Fruit fly (Drosophila melanogaster) whole organism, prepupa: ENCODE results near the gene Rim2.

Experiments used
- CG11294 ChIP-seq: fragments of 200-800 bp; sonication (Bioruptor generic); IDR thresholded peaks from 2 replicates; pipeline ENCODE4 v1.3.6; 2022; ENCODE audit warnings: missing biosample characterization, missing genetic modification characterization
- CG11762 ChIP-seq: fragments of 200-800 bp; sonication (Bioruptor generic); optimal IDR thresholded peaks from 3 replicates; lab custom pipeline; 2016; ENCODE audit warnings: missing biosample characterization, missing genetic modification characterization; ENCODE audit not compliant: insufficient read depth
- CG1621 ChIP-seq: fragments of 200-800 bp; sonication (Bioruptor generic); optimal IDR thresholded peaks from 3 replicates; lab custom pipeline; 2018; ENCODE audit warnings: missing biosample characterization, mild to moderate bottlenecking, missing genetic modification characterization
- CG16779 ChIP-seq: fragments of 200-800 bp; sonication (Bioruptor generic); optimal IDR thresholded peaks from 3 replicates; lab custom pipeline; 2017; ENCODE audit warnings: missing biosample characterization, mild to moderate bottlenecking, missing genetic modification characterization
- CG31627 ChIP-seq: fragments of 200-800 bp; sonication (Bioruptor generic); optimal IDR thresholded peaks from 3 replicates; lab custom pipeline; 2016; ENCODE audit warnings: missing biosample characterization, missing genetic modification characterization
- CG32006 ChIP-seq: fragments of 200-800 bp; sonication (Bioruptor generic); optimal IDR thresholded peaks from 3 replicates; lab custom pipeline; 2017; ENCODE audit warnings: missing biosample characterization, mild to moderate bottlenecking, missing genetic modification characterization
- CG34406 ChIP-seq: fragments of 200-800 bp; sonication (Bioruptor generic); optimal IDR thresholded peaks from 3 replicates; lab custom pipeline; 2016; ENCODE audit warnings: missing biosample characterization, missing genetic modification characterization
- CG3919 ChIP-seq: fragments of 200-800 bp; sonication (Bioruptor generic); optimal IDR thresholded peaks from 3 replicates; lab custom pipeline; 2016; ENCODE audit warnings: missing biosample characterization, missing genetic modification characterization
- CG4318 ChIP-seq: fragments of 200-800 bp; sonication (Bioruptor generic); optimal IDR thresholded peaks from 3 replicates; lab custom pipeline; 2017; ENCODE audit warnings: missing biosample characterization, mild to moderate bottlenecking, missing genetic modification characterization
- CG6163 ChIP-seq: fragments of 200-800 bp; sonication (Bioruptor generic); IDR thresholded peaks from 3 replicates; pipeline ENCODE4 v1.3.6; 2022; ENCODE audit warnings: missing biosample characterization, missing genetic modification characterization
- CG6792 ChIP-seq: fragments of 200-800 bp; sonication (Bioruptor generic); optimal IDR thresholded peaks from 3 replicates; lab custom pipeline; 2016; ENCODE audit warnings: missing biosample characterization, missing genetic modification characterization
- CG6854 ChIP-seq: fragments of 200-800 bp; sonication (Bioruptor generic); optimal IDR thresholded peaks from 2 replicates; lab custom pipeline; 2017; ENCODE audit warnings: missing biosample characterization, mild to moderate bottlenecking, missing genetic modification characterization
- CG8632 ChIP-seq: fragments of 200-800 bp; sonication (Bioruptor generic); optimal IDR thresholded peaks from 3 replicates; lab custom pipeline; 2016; ENCODE audit warnings: missing biosample characterization, missing genetic modification characterization
- CG9139 ChIP-seq: fragments of 200-800 bp; sonication (Bioruptor generic); optimal IDR thresholded peaks from 3 replicates; lab custom pipeline; 2017; ENCODE audit warnings: missing biosample characterization, mild to moderate bottlenecking, missing genetic modification characterization
- Eip78C ChIP-seq: fragments of 200-800 bp; sonication (Bioruptor generic); peaks from one replicate; lab custom pipeline; 2016; ENCODE audit warnings: missing biosample characterization, missing genetic modification characterization
- Eip93F ChIP-seq: fragments of 200-800 bp; sonication (Bioruptor generic); optimal IDR thresholded peaks from 2 replicates; lab custom pipeline; 2016; ENCODE audit warnings: missing biosample characterization, mild to moderate bottlenecking, missing genetic modification characterization
- Ets21C ChIP-seq: fragments of 200-800 bp; sonication (Bioruptor generic); optimal IDR thresholded peaks from 3 replicates; lab custom pipeline; 2016; ENCODE audit warnings: missing biosample characterization, missing genetic modification characterization
- Ets96B ChIP-seq: fragments of 200-800 bp; optimal IDR thresholded peaks from 2 replicates; lab custom pipeline; 2019; ENCODE audit warnings: missing biosample characterization, mild to moderate bottlenecking, missing genetic modification characterization, moderate library complexity
- Hr4 ChIP-seq: fragments of 200-800 bp; sonication (Bioruptor generic); optimal IDR thresholded peaks from 3 replicates; lab custom pipeline; 2016; ENCODE audit warnings: missing biosample characterization, missing genetic modification characterization
- Met ChIP-seq: fragments of 200-800 bp; sonication (Bioruptor generic); optimal IDR thresholded peaks from 3 replicates; lab custom pipeline; 2016; ENCODE audit warnings: missing biosample characterization, missing genetic modification characterization
- OdsH ChIP-seq: fragments of 200-800 bp; sonication (Bioruptor generic); optimal IDR thresholded peaks from 3 replicates; lab custom pipeline; 2016; ENCODE audit warnings: missing biosample characterization, missing genetic modification characterization
- Sox102F ChIP-seq: fragments of 200-800 bp; sonication (Bioruptor generic); optimal IDR thresholded peaks from 2 replicates; lab custom pipeline; 2016; ENCODE audit warnings: missing biosample characterization, mild to moderate bottlenecking, missing genetic modification characterization
- achi ChIP-seq: fragments of 200-800 bp; sonication (Bioruptor generic); optimal IDR thresholded peaks from 3 replicates; lab custom pipeline; 2016; ENCODE audit warnings: missing biosample characterization, missing genetic modification characterization
- cyc ChIP-seq: fragments of 200-800 bp; sonication (Bioruptor generic); optimal IDR thresholded peaks from 3 replicates; lab custom pipeline; 2016; ENCODE audit warnings: missing biosample characterization, missing genetic modification characterization
- dsx ChIP-seq: fragments of 200-800 bp; optimal IDR thresholded peaks from 3 replicates; lab custom pipeline; 2019; ENCODE audit warnings: missing biosample characterization, mild to moderate bottlenecking, missing genetic modification characterization, moderate library complexity; ENCODE audit not compliant: poor library complexity, severe bottlenecking
- esn ChIP-seq: fragments of 200-800 bp; sonication (Bioruptor generic); optimal IDR thresholded peaks from 2 replicates; lab custom pipeline; 2016; ENCODE audit warnings: missing biosample characterization, mild to moderate bottlenecking, missing genetic modification characterization, moderate library complexity
- fd59A ChIP-seq: fragments of 200-800 bp; sonication (Bioruptor generic); optimal IDR thresholded peaks from 2 replicates; lab custom pipeline; 2017; ENCODE audit warnings: missing biosample characterization, mild to moderate bottlenecking, missing genetic modification characterization, missing genetic modification reagents
- fd85E ChIP-seq: fragments of 200-800 bp; sonication (Bioruptor generic); optimal IDR thresholded peaks from 3 replicates; lab custom pipeline; 2016; ENCODE audit warnings: missing biosample characterization, missing genetic modification characterization
- fkh ChIP-seq: fragments of 200-800 bp; sonication (Bioruptor generic); optimal IDR thresholded peaks from 3 replicates; lab custom pipeline; 2017; ENCODE audit warnings: missing biosample characterization, mild to moderate bottlenecking, missing genetic modification characterization, moderate library complexity
- lz ChIP-seq: fragments of 200-800 bp; sonication (Bioruptor generic); optimal IDR thresholded peaks from 3 replicates; lab custom pipeline; 2016; ENCODE audit warnings: missing biosample characterization, missing genetic modification characterization
- net ChIP-seq: fragments of 200-800 bp; sonication (Bioruptor generic); optimal IDR thresholded peaks from 3 replicates; lab custom pipeline; 2016; ENCODE audit warnings: missing biosample characterization, missing genetic modification characterization
- spab ChIP-seq: fragments of 200-800 bp; sonication (Bioruptor generic); optimal IDR thresholded peaks from 2 replicates; lab custom pipeline; 2017; ENCODE audit warnings: missing biosample characterization, mild to moderate bottlenecking, missing genetic modification characterization, missing genetic modification reagents
- svp ChIP-seq: fragments of 200-800 bp; sonication (Bioruptor generic); peaks from one replicate; lab custom pipeline; 2016; ENCODE audit warnings: missing biosample characterization, missing genetic modification characterization
- topi ChIP-seq: fragments of 200-800 bp; sonication (Bioruptor generic); optimal IDR thresholded peaks from 3 replicates; lab custom pipeline; 2016; ENCODE audit warnings: missing biosample characterization, missing genetic modification characterization
- vri ChIP-seq: fragments of 200-800 bp; sonication (Bioruptor generic); optimal IDR thresholded peaks from 3 replicates; lab custom pipeline; 2016; ENCODE audit warnings: missing biosample characterization, mild to moderate bottlenecking, missing genetic modification characterization

The Rim2 gene

dm6 chr2L:1715699-1716333, 8.4 kb downstream of the Rim2 start, which contains the start of gene frtz:
Gene frtz, minus strand, starts transcription at chr2L:1715851.
- TF ChIP-seq Eip78C (peak; percentile 32), net (GFP tag; lab: Kevin White, UChicago) (no peak), fd59A (GFP tag; lab: Kevin White, UChicago) (no peak)

DNA sequence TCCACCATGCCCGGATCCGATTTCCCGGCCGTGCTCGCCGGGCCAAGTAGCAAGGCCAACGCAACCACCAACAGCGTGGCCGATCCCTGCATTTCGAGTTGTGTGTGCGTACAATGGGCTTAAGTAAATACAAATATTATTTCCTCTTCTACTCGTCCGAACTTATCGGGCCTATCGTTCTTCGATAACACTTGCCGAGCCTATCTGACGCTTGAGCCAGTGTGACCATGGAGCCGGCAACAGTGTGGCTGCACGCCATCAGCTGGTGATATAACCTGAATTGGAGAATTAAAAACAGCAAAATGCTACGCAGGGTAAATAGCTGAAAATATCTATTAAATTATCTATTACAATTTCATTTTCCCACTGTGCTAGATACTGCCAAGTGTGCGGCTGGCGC, 14.0 kb downstream of the Rim2 start, which contains the start of the genes CG17660 and mRpL48:
Gene CG17660, minus strand, starts transcription at position 198 of the 400 bp plus-strand sequence.
Gene mRpL48, plus strand, starts transcription at position 239 of the 400 bp plus-strand sequence.
- TF ChIP-seq CG1621 (tag; lab: Kevin White, UChicago) (no peak), fd59A (GFP tag; lab: Kevin White, UChicago) (no peak), dsx (GFP tag; lab: Kevin White, UChicago) (no peak), Eip78C (peak; percentile 68), CG6854 (GFP tag; lab: Kevin White, UChicago) (peak; percentile 13), lz (GFP tag; lab: Kevin White, UChicago) (no peak), svp (GFP tag; lab: Kevin White, UChicago) (no peak), Sox102F (GFP tag; lab: Kevin White, UChicago) (no peak), achi (GFP tag; lab: Kevin White, UChicago) (no peak), fkh (GFP tag; lab: Kevin White, UChicago) (peak; percentile 97), CG11762 (GFP tag; lab: Kevin White, UChicago) (no peak), CG6163 (GFP tag; lab: Robert Waterston, UW) (no peak), spab (no peak), vri (GFP tag; lab: Kevin White, UChicago) (peak; percentile 72), CG3919 (GFP tag; lab: Kevin White, UChicago) (no peak), CG8632 (GFP tag; lab: Kevin White, UChicago) (no peak), esn (GFP tag; lab: Kevin White, UChicago) (peak; percentile 13), CG11294 (GFP tag; lab: Robert Waterston, UW) (no peak), Ets21C (GFP tag; lab: Kevin White, UChicago) (no peak), fd85E (GFP tag; lab: Kevin White, UChicago) (no peak)

DNA sequence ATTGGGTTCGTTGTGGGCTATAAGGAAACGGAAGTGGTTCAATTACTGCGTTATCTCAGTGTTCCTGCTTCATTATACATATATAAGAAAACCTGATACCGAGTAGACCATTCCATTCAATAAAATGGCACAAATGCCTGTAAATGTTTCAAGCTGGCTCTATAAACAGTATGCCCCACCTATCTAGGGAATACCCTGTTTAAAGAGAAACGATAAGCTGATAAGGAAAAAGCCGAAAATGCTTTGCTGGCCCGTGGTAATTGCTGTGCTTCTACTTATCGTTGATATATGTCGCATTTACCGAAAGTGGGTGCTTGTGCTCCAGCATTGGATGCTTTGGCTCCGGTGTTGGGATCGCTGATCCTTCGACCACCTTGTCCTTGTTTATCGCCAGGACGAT, 14.9 kb downstream of the Rim2 start:
- TF ChIP-seq Met (GFP tag; lab: Kevin White, UChicago) (no peak), vri (GFP tag; lab: Kevin White, UChicago) (peak; percentile 6), CG9139 (GFP tag; lab: Kevin White, UChicago) (no peak), CG11294 (GFP tag; lab: Robert Waterston, UW) (no peak), svp (GFP tag; lab: Kevin White, UChicago) (peak; percentile 28)
- TF ChIP-seq, all 60 proteins: peak for 2

- TF ChIP-seq dsx (GFP tag; lab: Kevin White, UChicago), result no peak
- TF ChIP-seq svp (GFP tag; lab: Kevin White, UChicago), result peak; percentile 52
- peak; percentile 13 for TF ChIP-seq vri (GFP tag; lab: Kevin White, UChicago)
Observed at dm6 chr2L:1708110-1708509, 16.1 kb downstream of the Rim2 start.

- TF ChIP-seq cyc (no peak), CG11294 (GFP tag; lab: Robert Waterston, UW) (no peak), fd59A (GFP tag; lab: Kevin White, UChicago) (no peak), Hr4 (GFP tag; lab: Kevin White, UChicago) (no peak), CG4318 (GFP tag; lab: Kevin White, UChicago) (no peak), topi (GFP tag; lab: Kevin White, UChicago) (no peak), CG31627 (GFP tag; lab: Kevin White, UChicago) (no peak), lz (GFP tag; lab: Kevin White, UChicago) (no peak), CG34406 (GFP tag; lab: Kevin White, UChicago) (no peak), vri (GFP tag; lab: Kevin White, UChicago) (no peak), fd85E (GFP tag; lab: Kevin White, UChicago) (no peak), CG1621 (tag; lab: Kevin White, UChicago) (no peak), Eip93F (GFP tag; lab: Kevin White, UChicago) (no peak), CG32006 (no peak), Ets96B (tag; lab: Kevin White, UChicago) (no peak), CG6792 (GFP tag; lab: Kevin White, UChicago) (no peak), fkh (GFP tag; lab: Kevin White, UChicago) (no peak), CG16779 (tag; lab: Kevin White, UChicago) (no peak), OdsH (no peak)
Observed at dm6 chr2L:1706961-1707360, 17.2 kb downstream of the Rim2 start.
